Fruit fly (Drosophila melanogaster) whole organism, embryonic: Measurements from ENCODE around the gene slp1.

ENCODE experiments used
- Antp ChIP-seq: fragments of 200-800 bp; sonication (Bioruptor generic); optimal IDR thresholded peaks from 3 replicates; lab custom pipeline; 2016; ENCODE audit warnings: missing biosample characterization, missing genetic modification characterization
- Atf3 ChIP-seq: fragments of 200-800 bp; sonication (Bioruptor generic); optimal IDR thresholded peaks from 3 replicates; lab custom pipeline; 2016; ENCODE audit warnings: missing biosample characterization, missing genetic modification characterization
- C15 ChIP-seq: fragments of 200-800 bp; sonication (Bioruptor generic); IDR thresholded peaks from 3 replicates; pipeline ENCODE4 v1.3.6; 2022; ENCODE audit warnings: missing biosample characterization, missing genetic modification characterization
- CG10321 ChIP-seq: fragments of 200-800 bp; sonication (Bioruptor generic); IDR thresholded peaks from 2 replicates; pipeline ENCODE4 v1.3.6; 2022; ENCODE audit warnings: missing biosample characterization, missing genetic modification characterization
- CG11504 ChIP-seq: fragments of 200-800 bp; sonication (Bioruptor generic); optimal IDR thresholded peaks from 3 replicates; lab custom pipeline; 2019; ENCODE audit warnings: missing biosample characterization, mild to moderate bottlenecking, missing genetic modification characterization, moderate library complexity
- CG1602 ChIP-seq: fragments of 200-800 bp; sonication (Bioruptor generic); optimal IDR thresholded peaks from 3 replicates; lab custom pipeline; 2016; ENCODE audit warnings: missing biosample characterization, missing genetic modification characterization
- CG17361 ChIP-seq: fragments of 200-800 bp; sonication (Bioruptor generic); IDR thresholded peaks from 3 replicates; pipeline ENCODE4 v1.3.6; 2022; ENCODE audit warnings: missing biosample characterization, missing genetic modification characterization
- CG17612 ChIP-seq: fragments of 200-800 bp; sonication (Bioruptor generic); IDR thresholded peaks from 2 replicates; pipeline ENCODE4 v1.3.6; 2022; ENCODE audit warnings: missing biosample characterization, missing genetic modification characterization
- CG18764 ChIP-seq: fragments of 200-800 bp; sonication (Bioruptor generic); optimal IDR thresholded peaks from 3 replicates; lab custom pipeline; 2016; ENCODE audit warnings: missing biosample characterization, missing genetic modification characterization
- CG2678 ChIP-seq: fragments of 200-800 bp; sonication (Bioruptor generic); optimal IDR thresholded peaks from 3 replicates; lab custom pipeline; 2019; ENCODE audit warnings: missing biosample characterization, mild to moderate bottlenecking, missing genetic modification characterization, moderate library complexity
- CG32772 ChIP-seq: fragments of 200-800 bp; sonication (Bioruptor generic); IDR thresholded peaks from 2 replicates; pipeline ENCODE4 v1.3.6; 2022; ENCODE audit warnings: missing biosample characterization, missing genetic modification characterization
- CG3407 ChIP-seq: fragments of 200-800 bp; sonication (Bioruptor generic); optimal IDR thresholded peaks from 2 replicates; lab custom pipeline; 2018; ENCODE audit warnings: missing biosample characterization, mild to moderate bottlenecking, missing genetic modification characterization
- CG34376 ChIP-seq: fragments of 200-800 bp; sonication (Bioruptor generic); optimal IDR thresholded peaks from 2 replicates; lab custom pipeline; 2018; ENCODE audit warnings: missing biosample characterization, mild to moderate bottlenecking, missing genetic modification characterization
- CG34422 ChIP-seq: fragments of 200-800 bp; sonication (Bioruptor generic); IDR thresholded peaks from 3 replicates; pipeline ENCODE4 v1.3.6; 2022; ENCODE audit warnings: missing biosample characterization, missing genetic modification characterization
- CG4820 ChIP-seq: fragments of 200-800 bp; sonication (Bioruptor generic); optimal IDR thresholded peaks from 3 replicates; lab custom pipeline; 2016; ENCODE audit warnings: missing biosample characterization, missing genetic modification characterization
- CG6813 ChIP-seq: fragments of 200-800 bp; sonication (Bioruptor generic); optimal IDR thresholded peaks from 2 replicates; lab custom pipeline; 2017; ENCODE audit warnings: missing biosample characterization, missing genetic modification characterization, mild to moderate bottlenecking, moderate library complexity, missing genetic modification reagents
- CG7928 ChIP-seq: fragments of 200-800 bp; sonication (Bioruptor generic); optimal IDR thresholded peaks from 2 replicates; lab custom pipeline; 2017; ENCODE audit warnings: missing biosample characterization, mild to moderate bottlenecking, missing genetic modification characterization
- CG9727 ChIP-seq: fragments of 200-800 bp; sonication (Bioruptor generic); optimal IDR thresholded peaks from 3 replicates; lab custom pipeline; 2017; ENCODE audit warnings: missing biosample characterization, mild to moderate bottlenecking, missing genetic modification characterization
- Dad ChIP-seq: fragments of 200-800 bp; sonication (Bioruptor generic); optimal IDR thresholded peaks from 3 replicates; lab custom pipeline; 2016; ENCODE audit warnings: missing biosample characterization, missing genetic modification characterization
- Eip74EF ChIP-seq, 2 experiments: fragments of 200-800 bp in 1 of 2; fragments of >200 bp in 1 of 2; sonication (Bioruptor generic) in 1 of 2; optimal IDR thresholded peaks; 2 replicates each; lab custom pipeline; 2017 to 2019; ENCODE audit warnings: missing biosample characterization in 2 of 2, missing genetic modification characterization in 2 of 2, mild to moderate bottlenecking in 1 of 2, moderate library complexity in 1 of 2
- HLH3B ChIP-seq: fragments of 200-800 bp; sonication (Bioruptor generic); IDR thresholded peaks from 2 replicates; pipeline ENCODE4 v1.3.6; 2022; ENCODE audit warnings: missing biosample characterization, missing genetic modification characterization
- HLH4C ChIP-seq: fragments of 200-800 bp; sonication (Bioruptor generic); IDR thresholded peaks from 3 replicates; pipeline ENCODE4 v1.3.6; 2022; ENCODE audit warnings: missing biosample characterization, missing genetic modification characterization; ENCODE audit not compliant: partially characterized antibody
- HLHmδ ChIP-seq: fragments of 200-800 bp; sonication (Bioruptor generic); optimal IDR thresholded peaks from 2 replicates; lab custom pipeline; 2018; ENCODE audit warnings: missing biosample characterization, mild to moderate bottlenecking, missing genetic modification characterization, moderate library complexity
- Hmr ChIP-seq: fragments of 200-800 bp; sonication (Bioruptor generic); optimal IDR thresholded peaks from 3 replicates; lab custom pipeline; 2017; ENCODE audit warnings: mild to moderate bottlenecking, missing biosample characterization, missing genetic modification reagents, missing genetic modification characterization
- Hr78 ChIP-seq, 2 experiments: fragments of 200-800 bp in 1 of 2; fragments of >200 bp in 1 of 2; sonication (Bioruptor generic) in 1 of 2; optimal IDR thresholded peaks; 2 replicates each; lab custom pipeline; 2017 to 2019; ENCODE audit warnings: missing biosample characterization in 2 of 2, missing genetic modification characterization in 2 of 2, mild to moderate bottlenecking in 1 of 2, moderate library complexity in 1 of 2
- Jarid2 ChIP-seq: fragments of 200-800 bp; sonication (Bioruptor generic); optimal IDR thresholded peaks from 3 replicates; lab custom pipeline; 2017; ENCODE audit warnings: mild to moderate bottlenecking, missing biosample characterization, missing genetic modification reagents, missing genetic modification characterization
- Max ChIP-seq: fragments of 200-800 bp; sonication (Bioruptor generic); optimal IDR thresholded peaks from 2 replicates; lab custom pipeline; 2016; ENCODE audit warnings: missing biosample characterization, mild to moderate bottlenecking, missing genetic modification characterization
- Mrtf ChIP-seq: fragments of 200-800 bp; sonication (Bioruptor generic); IDR thresholded peaks from 3 replicates; pipeline ENCODE4 v1.3.6; 2022; ENCODE audit warnings: missing biosample characterization, missing genetic modification characterization
- Xrp1 ChIP-seq: fragments of 200-800 bp; sonication (Bioruptor generic); IDR thresholded peaks from 2 replicates; pipeline ENCODE4 v1.3.6; 2022; ENCODE audit warnings: missing biosample characterization, missing genetic modification characterization
- bigmax ChIP-seq: fragments of 200-800 bp; sonication (Bioruptor generic); optimal IDR thresholded peaks from 2 replicates; lab custom pipeline; 2018; ENCODE audit warnings: missing biosample characterization, mild to moderate bottlenecking, missing genetic modification characterization
- chm ChIP-seq: fragments of 200-800 bp; sonication (Bioruptor generic); IDR thresholded peaks from 2 replicates; pipeline ENCODE4 v1.3.6; 2022; ENCODE audit warnings: missing biosample characterization, missing genetic modification characterization
- danr ChIP-seq: fragments of 200-800 bp; sonication (Bioruptor generic); IDR thresholded peaks from 2 replicates; pipeline ENCODE4 v1.3.6; 2022; ENCODE audit warnings: missing biosample characterization, missing genetic modification characterization
- dm ChIP-seq: fragments of 200-800 bp; sonication (Bioruptor generic); optimal IDR thresholded peaks from 3 replicates; lab custom pipeline; 2016; ENCODE audit warnings: missing biosample characterization, missing genetic modification characterization
- dmrt99B ChIP-seq: fragments of 200-800 bp; sonication (Bioruptor generic); optimal IDR thresholded peaks from 2 replicates; lab custom pipeline; 2018; ENCODE audit warnings: missing biosample characterization, mild to moderate bottlenecking, missing genetic modification characterization, moderate library complexity
- esg ChIP-seq: fragments of 200-800 bp; sonication (Bioruptor generic); conservative IDR thresholded peaks from 2 replicates; pipeline ENCODE4 v1.3.6; 2022; ENCODE audit warnings: missing biosample characterization, missing genetic modification characterization
- ken ChIP-seq: fragments of 200-800 bp; sonication (Bioruptor generic); IDR thresholded peaks from 3 replicates; pipeline ENCODE4 v1.3.6; 2022; ENCODE audit warnings: missing biosample characterization, missing genetic modification characterization
- mam ChIP-seq: fragments of 200-800 bp; sonication (Bioruptor generic); optimal IDR thresholded peaks from 3 replicates; lab custom pipeline; 2016; ENCODE audit warnings: missing biosample characterization, missing genetic modification characterization
- pita ChIP-seq: fragments of 200-800 bp; sonication (Bioruptor generic); optimal IDR thresholded peaks from 2 replicates; lab custom pipeline; 2017; ENCODE audit warnings: missing biosample characterization, mild to moderate bottlenecking, missing genetic modification characterization
- ranshi ChIP-seq: fragments of 200-800 bp; sonication (Bioruptor generic); IDR thresholded peaks from 2 replicates; pipeline ENCODE4 v1.3.6; 2022; ENCODE audit warnings: missing biosample characterization, missing genetic modification characterization
- row ChIP-seq: fragments of 200-800 bp; sonication (Bioruptor generic); IDR thresholded peaks from 3 replicates; pipeline ENCODE4 v1.3.6; 2022; ENCODE audit warnings: missing biosample characterization, missing genetic modification characterization
- salm ChIP-seq: fragments of 200-800 bp; sonication (Bioruptor generic); optimal IDR thresholded peaks from 2 replicates; lab custom pipeline; 2018; ENCODE audit warnings: missing biosample characterization, mild to moderate bottlenecking, missing genetic modification characterization
- sc ChIP-seq, 3 experiments: fragments of >200 bp in 2 of 3; fragments of 200-800 bp in 1 of 3; sonication (Bioruptor generic) in 1 of 3; optimal IDR thresholded peaks; 2 replicates in 2 of 3; 3 replicates in 1 of 3; lab custom pipeline; 2017; ENCODE audit warnings: mild to moderate bottlenecking in 1 of 3, missing biosample characterization in 1 of 3, missing genetic modification characterization in 1 of 3, missing genetic modification reagents in 1 of 3
- sens-2 ChIP-seq: fragments of 200-800 bp; sonication (Bioruptor generic); IDR thresholded peaks from 2 replicates; pipeline ENCODE4 v1.3.6; 2022; ENCODE audit warnings: missing biosample characterization, missing genetic modification characterization
- stc ChIP-seq: fragments of 200-800 bp; sonication (Bioruptor generic); IDR thresholded peaks from 2 replicates; pipeline ENCODE4 v1.3.6; 2022; ENCODE audit warnings: missing biosample characterization, missing genetic modification characterization
- stwl ChIP-seq: fragments of 200-800 bp; sonication (Bioruptor generic); optimal IDR thresholded peaks from 3 replicates; lab custom pipeline; 2018; ENCODE audit warnings: missing biosample characterization, mild to moderate bottlenecking, missing genetic modification characterization, moderate library complexity
- tin ChIP-seq: fragments of 200-800 bp; sonication (Bioruptor generic); optimal IDR thresholded peaks from 3 replicates; lab custom pipeline; 2016; ENCODE audit warnings: missing biosample characterization, missing genetic modification characterization
- unc-4 ChIP-seq: fragments of 200-800 bp; sonication (Bioruptor generic); IDR thresholded peaks from 2 replicates; pipeline ENCODE4 v1.3.6; 2022; ENCODE audit warnings: missing biosample characterization, missing genetic modification characterization; ENCODE audit not compliant: partially characterized antibody
- vvl ChIP-seq: fragments of 200-800 bp; sonication (Bioruptor generic); IDR thresholded peaks from 2 replicates; pipeline ENCODE4 v1.3.6; 2022; ENCODE audit warnings: missing biosample characterization, missing genetic modification characterization
- wor ChIP-seq: fragments of 200-800 bp; sonication (Bioruptor generic); IDR thresholded peaks from 2 replicates; pipeline ENCODE4 v1.3.6; 2022; ENCODE audit warnings: missing biosample characterization, missing genetic modification characterization
- zen2 ChIP-seq: fragments of 200-800 bp; sonication (Bioruptor generic); IDR thresholded peaks from 3 replicates; pipeline ENCODE4 v1.3.6; 2022; ENCODE audit warnings: missing biosample characterization, missing genetic modification characterization; ENCODE audit not compliant: partially characterized antibody

The slp1 gene

dm6 chr2L:3872283-3872682 lies 46.8 kb downstream of the slp1 start, which contains the start of gene CG31957 (continued):
- TF ChIP-seq stwl (tag; lab: Kevin White, UChicago) (peak; percentile 94), CG34376 (GFP tag; lab: Kevin White, UChicago) (no peak), chm (no peak), HLH3B (GFP tag; lab: Robert Waterston, UW) (peak; percentile 31; the same call in 1 of the 2 replicates), Eip74EF (GFP tag; optimal IDR thresholded peaks at IDR 0.05; lab: Kevin White, UChicago) (no peak), HLHmδ (GFP tag; lab: Kevin White, UChicago) (no peak), sc (optimal IDR thresholded peaks at IDR 0.05; lab: Kevin White, UChicago) (no peak), sc (GFP tag; optimal IDR thresholded peaks at IDR 0.05; lab: Kevin White, UChicago) (no peak), zen2 (GFP tag; lab: Robert Waterston, UW) (peak; percentile 82), salm (tag; lab: Kevin White, UChicago) (no peak), Dad (peak; percentile 41), C15 (no peak), ranshi (GFP tag; lab: Robert Waterston, UW) (peak; percentile 44; the same call in 1 of the 2 replicates), mam (GFP tag; lab: Kevin White, UChicago) (peak; percentile 78), Xrp1 (GFP tag; lab: Robert Waterston, UW) (no peak; the same call in 1 of the 2 replicates), dm (peak; percentile 23), Mrtf (GFP tag; lab: Robert Waterston, UW) (no peak), ken (GFP tag; lab: Robert Waterston, UW) (peak; percentile 80; the same call in 2 of the 3 replicates), Hr78 (GFP tag; optimal IDR thresholded peaks at IDR 0.05; lab: Kevin White, UChicago) (no peak), vvl (GFP tag; lab: Robert Waterston, UW) (peak; percentile 49), CG6813 (GFP tag; lab: Kevin White, UChicago) (no peak), wor (GFP tag; lab: Robert Waterston, UW) (no peak), esg (GFP tag; lab: Robert Waterston, UW) (no peak), Jarid2 (GFP tag; lab: Kevin White, UChicago) (no peak), CG3407 (no peak), CG17361 (GFP tag; lab: Robert Waterston, UW) (no peak), tin (GFP tag; lab: Kevin White, UChicago) (peak; percentile 48), danr (GFP tag; lab: Robert Waterston, UW) (no peak), Antp (GFP tag; lab: Kevin White, UChicago) (peak; percentile 63), CG32772 (GFP tag; lab: Robert Waterston, UW) (peak; percentile 11; the same call in 1 of the 2 replicates), CG4820 (GFP tag; lab: Kevin White, UChicago) (no peak), CG17612 (GFP tag; lab: Robert Waterston, UW) (0 out of 2 replicates have a peak, but pooled peaks have one; percentile 13), dmrt99B (tag; lab: Kevin White, UChicago) (no peak), CG7928 (no peak), CG2678 (tag; lab: Kevin White, UChicago) (no peak), sens-2 (GFP tag; lab: Robert Waterston, UW) (no peak), CG10321 (GFP tag; lab: Robert Waterston, UW) (0 out of 2 replicates have a peak, but pooled peaks have one; percentile 7), CG34422 (GFP tag; lab: Robert Waterston, UW) (peak; percentile 66), unc-4 (GFP tag; lab: Robert Waterston, UW) (peak; percentile 86), Hmr (peak; percentile 74), Atf3 (GFP tag; lab: Kevin White, UChicago) (peak; percentile 33), CG9727 (GFP tag; lab: Kevin White, UChicago) (peak; percentile 14), CG1602 (peak; percentile 53), row (GFP tag; lab: Robert Waterston, UW) (peak; percentile 66), CG18764 (GFP tag; lab: Kevin White, UChicago) (no peak), bigmax (no peak), stc (GFP tag; lab: Robert Waterston, UW) (no peak), CG11504 (no peak), Max (peak; percentile 35), pita (GFP tag; lab: Kevin White, UChicago) (no peak), HLH4C (GFP tag; lab: Robert Waterston, UW) (peak; percentile 69)
